Fruit fly (Drosophila melanogaster) whole organism, embryonic: ENCODE data around the gene CG43208.

Source experiments
- Awh ChIP-seq: fragments of 200-800 bp; sonication (Bioruptor generic); IDR thresholded peaks from 2 replicates; pipeline ENCODE4, ENCODE4 v1.3.6; 2022; ENCODE audit warnings: missing biosample characterization, missing genetic modification characterization
- BEAF-32 ChIP-seq: fragments of 200-800 bp; sonication (Bioruptor generic); optimal IDR thresholded peaks from 3 replicates; lab custom pipeline; 2017; ENCODE audit warnings: missing biosample characterization, missing genetic modification characterization, mild to moderate bottlenecking, moderate library complexity, missing genetic modification reagents
- Bdp1 ChIP-seq: fragments of 200-800 bp; sonication (Bioruptor generic); optimal IDR thresholded peaks from 3 replicates; lab custom pipeline; 2016; ENCODE audit warnings: missing biosample characterization, missing genetic modification characterization
- CG1024 ChIP-seq: fragments of 200-800 bp; sonication (Bioruptor generic); IDR thresholded peaks from 2 replicates; pipeline ENCODE4 v1.3.6; 2022; ENCODE audit warnings: missing biosample characterization, missing genetic modification characterization
- CG10267 ChIP-seq: fragments of 200-800 bp; sonication (Bioruptor generic); optimal IDR thresholded peaks from 2 replicates; lab custom pipeline; 2018; ENCODE audit warnings: missing biosample characterization, mild to moderate bottlenecking, missing genetic modification characterization, moderate library complexity
- CG10543 ChIP-seq: fragments of 200-800 bp; sonication (Bioruptor generic); optimal IDR thresholded peaks from 3 replicates; lab custom pipeline; 2017; ENCODE audit warnings: missing biosample characterization, mild to moderate bottlenecking, missing genetic modification characterization, moderate library complexity
- CG11504 ChIP-seq: fragments of 200-800 bp; sonication (Bioruptor generic); optimal IDR thresholded peaks from 3 replicates; lab custom pipeline; 2019; ENCODE audit warnings: missing biosample characterization, mild to moderate bottlenecking, missing genetic modification characterization, moderate library complexity
- CG12659 ChIP-seq: fragments of 200-800 bp; sonication (Bioruptor generic); optimal IDR thresholded peaks from 3 replicates; lab custom pipeline; 2017; ENCODE audit warnings: mild to moderate bottlenecking, missing biosample characterization, missing genetic modification reagents, missing genetic modification characterization
- CG14441 ChIP-seq: fragments of 200-800 bp; sonication (Bioruptor generic); IDR thresholded peaks from 2 replicates; pipeline ENCODE4 v1.3.6; 2022; ENCODE audit warnings: missing biosample characterization, missing genetic modification characterization
- CG15269 ChIP-seq: fragments of 200-800 bp; sonication (Bioruptor generic); optimal IDR thresholded peaks from 2 replicates; lab custom pipeline; 2018; ENCODE audit warnings: missing biosample characterization, mild to moderate bottlenecking, missing genetic modification characterization, moderate library complexity
- CG1602 ChIP-seq: fragments of 200-800 bp; sonication (Bioruptor generic); optimal IDR thresholded peaks from 3 replicates; lab custom pipeline; 2016; ENCODE audit warnings: missing biosample characterization, missing genetic modification characterization
- CG16813 ChIP-seq: fragments of 200-800 bp; sonication (Bioruptor generic); IDR thresholded peaks from 3 replicates; pipeline ENCODE4 v1.3.6; 2022; ENCODE audit warnings: missing biosample characterization, missing genetic modification characterization; ENCODE audit not compliant: partially characterized antibody
- CG17361 ChIP-seq: fragments of 200-800 bp; sonication (Bioruptor generic); IDR thresholded peaks from 3 replicates; pipeline ENCODE4 v1.3.6; 2022; ENCODE audit warnings: missing biosample characterization, missing genetic modification characterization
- CG18262 ChIP-seq: fragments of 200-800 bp; optimal IDR thresholded peaks from 3 replicates; lab custom pipeline; 2019; ENCODE audit warnings: missing biosample characterization, mild to moderate bottlenecking, missing genetic modification characterization, moderate library complexity
- CG2875 ChIP-seq: fragments of 200-800 bp; sonication (Bioruptor generic); optimal IDR thresholded peaks from 2 replicates; lab custom pipeline; 2017; ENCODE audit warnings: missing biosample characterization, mild to moderate bottlenecking, missing genetic modification characterization, missing genetic modification reagents
- CG31365 ChIP-seq: fragments of 200-800 bp; sonication (Bioruptor generic); optimal IDR thresholded peaks from 2 replicates; lab custom pipeline; 2018; ENCODE audit warnings: missing biosample characterization, mild to moderate bottlenecking, missing genetic modification characterization
- CG31388 ChIP-seq: fragments of 200-800 bp; sonication (Bioruptor generic); optimal IDR thresholded peaks from 2 replicates; lab custom pipeline; 2016; ENCODE audit warnings: missing biosample characterization, missing genetic modification characterization
- CG3838 ChIP-seq: fragments of 200-800 bp; sonication (Bioruptor generic); optimal IDR thresholded peaks from 3 replicates; lab custom pipeline; 2016; ENCODE audit warnings: missing biosample characterization, missing genetic modification characterization
- CG6791 ChIP-seq: fragments of 200-800 bp; sonication (Bioruptor generic); IDR thresholded peaks from 3 replicates; pipeline ENCODE4 v1.3.6; 2022; ENCODE audit warnings: missing biosample characterization, missing genetic modification characterization; ENCODE audit not compliant: partially characterized antibody
- CG7357 ChIP-seq: fragments of 200-800 bp; sonication (Bioruptor generic); IDR thresholded peaks from 3 replicates; pipeline ENCODE4 v1.3.6; 2022; ENCODE audit warnings: missing biosample characterization, missing genetic modification characterization
- CG8944 ChIP-seq: fragments of 200-800 bp; sonication (Bioruptor generic); optimal IDR thresholded peaks from 3 replicates; lab custom pipeline; 2016; ENCODE audit warnings: missing biosample characterization, missing genetic modification characterization
- CG9876 ChIP-seq: fragments of 200-800 bp; sonication (Bioruptor generic); optimal IDR thresholded peaks from 2 replicates; lab custom pipeline; 2016; ENCODE audit warnings: missing biosample characterization, missing genetic modification characterization
- Camta ChIP-seq: fragments of 200-800 bp; sonication (Bioruptor generic); optimal IDR thresholded peaks from 2 replicates; lab custom pipeline; 2016; ENCODE audit warnings: missing biosample characterization, missing genetic modification characterization
- Chrac-16 ChIP-seq: fragments of 200-800 bp; sonication (Bioruptor generic); optimal IDR thresholded peaks from 3 replicates; lab custom pipeline; 2016; ENCODE audit warnings: missing biosample characterization, missing genetic modification characterization
- E2f1 ChIP-seq: fragments of 200-800 bp; sonication (Bioruptor generic); IDR thresholded peaks from 2 replicates; pipeline ENCODE4 v1.3.6; 2022; ENCODE audit warnings: missing biosample characterization, missing genetic modification characterization
- Elba2 ChIP-seq: fragments of 200-800 bp; sonication (Bioruptor generic); optimal IDR thresholded peaks from 3 replicates; lab custom pipeline; 2016; ENCODE audit warnings: missing biosample characterization, missing genetic modification characterization
- HLH3B ChIP-seq: fragments of 200-800 bp; sonication (Bioruptor generic); IDR thresholded peaks from 2 replicates; pipeline ENCODE4 v1.3.6; 2022; ENCODE audit warnings: missing biosample characterization, missing genetic modification characterization
- Hr39 ChIP-seq: fragments of >200 bp; optimal IDR thresholded peaks from 2 replicates; lab custom pipeline; 2017
- MESR4 ChIP-seq: fragments of 200-800 bp; sonication (Bioruptor generic); optimal IDR thresholded peaks from 2 replicates; lab custom pipeline; 2018; ENCODE audit warnings: missing biosample characterization, mild to moderate bottlenecking, missing genetic modification characterization, moderate library complexity
- NC2β ChIP-seq: fragments of 200-800 bp; sonication (Bioruptor generic); optimal IDR thresholded peaks from 2 replicates; lab custom pipeline; 2016; ENCODE audit warnings: missing biosample characterization, missing genetic modification characterization
- Nf-YA ChIP-seq: fragments of 200-800 bp; sonication (Bioruptor generic); IDR thresholded peaks from 2 replicates; pipeline ENCODE4 v1.3.6; 2022; ENCODE audit warnings: missing biosample characterization, missing genetic modification characterization
- bcd ChIP-seq: fragments of 200-800 bp; sonication (Bioruptor generic); optimal IDR thresholded peaks from 2 replicates; lab custom pipeline; 2017; ENCODE audit warnings: missing biosample characterization, mild to moderate bottlenecking, missing genetic modification characterization
- cad ChIP-seq: fragments of >200 bp; optimal IDR thresholded peaks from 2 replicates; lab custom pipeline; 2017; ENCODE audit warnings: missing biosample characterization, missing genetic modification characterization
- cas ChIP-seq: fragments of 200-800 bp; sonication (Bioruptor generic); IDR thresholded peaks from 2 replicates; pipeline ENCODE4 v1.3.6; 2022; ENCODE audit warnings: missing biosample characterization, missing genetic modification characterization
- caup ChIP-seq: fragments of 200-800 bp; sonication (Bioruptor generic); optimal IDR thresholded peaks from 3 replicates; lab custom pipeline; 2017; ENCODE audit warnings: missing biosample characterization, mild to moderate bottlenecking, missing genetic modification characterization, moderate library complexity; ENCODE audit not compliant: severe bottlenecking
- croc ChIP-seq: fragments of 200-800 bp; sonication (Bioruptor generic); conservative IDR thresholded peaks from 3 replicates; pipeline ENCODE4 v1.3.6; 2022; ENCODE audit warnings: missing biosample characterization, missing genetic modification characterization
- ewg ChIP-seq: fragments of 200-800 bp; sonication (Bioruptor generic); optimal IDR thresholded peaks from 3 replicates; lab custom pipeline; 2017; ENCODE audit warnings: mild to moderate bottlenecking, missing biosample characterization, missing genetic modification reagents, missing genetic modification characterization
- fd3F ChIP-seq: fragments of 200-800 bp; sonication (Bioruptor generic); optimal IDR thresholded peaks from 2 replicates; lab custom pipeline; 2018; ENCODE audit warnings: missing biosample characterization, mild to moderate bottlenecking, missing genetic modification characterization, moderate library complexity
- ftz-f1 ChIP-seq: fragments of 200-800 bp; sonication (Bioruptor generic); optimal IDR thresholded peaks from 2 replicates; lab custom pipeline; 2016; ENCODE audit warnings: missing biosample characterization, missing genetic modification characterization
- ham ChIP-seq: fragments of 200-800 bp; sonication (Bioruptor generic); IDR thresholded peaks from 2 replicates; pipeline ENCODE4 v1.3.6; 2022; ENCODE audit warnings: missing biosample characterization, missing genetic modification characterization
- lmd ChIP-seq: fragments of 200-800 bp; sonication (Bioruptor generic); IDR thresholded peaks from 2 replicates; pipeline ENCODE4 v1.3.6; 2022; ENCODE audit warnings: missing biosample characterization, missing genetic modification characterization
- luna ChIP-seq: fragments of 200-800 bp; sonication (Bioruptor generic); optimal IDR thresholded peaks from 2 replicates; lab custom pipeline; 2016; ENCODE audit warnings: missing biosample characterization, missing genetic modification characterization
- pum ChIP-seq: fragments of 200-800 bp; sonication (Bioruptor generic); optimal IDR thresholded peaks from 2 replicates; lab custom pipeline; 2016; ENCODE audit warnings: missing biosample characterization, missing genetic modification characterization
- sens ChIP-seq: fragments of 200-800 bp; sonication (Bioruptor generic); peaks from one replicate; lab custom pipeline; 2016; ENCODE audit warnings: missing biosample characterization, missing genetic modification characterization
- sqz ChIP-seq: fragments of 200-800 bp; sonication (Bioruptor generic); optimal IDR thresholded peaks from 3 replicates; lab custom pipeline; 2018; ENCODE audit warnings: missing biosample characterization, mild to moderate bottlenecking, missing genetic modification characterization
- sr ChIP-seq: fragments of 200-800 bp; sonication (Bioruptor generic); IDR thresholded peaks from 3 replicates; pipeline ENCODE4 v1.3.6; 2022; ENCODE audit warnings: missing biosample characterization, missing genetic modification characterization
- tap ChIP-seq: fragments of 200-800 bp; optimal IDR thresholded peaks from 3 replicates; lab custom pipeline; 2019; ENCODE audit warnings: missing biosample characterization, mild to moderate bottlenecking, missing genetic modification characterization, moderate library complexity
- unc-4 ChIP-seq: fragments of 200-800 bp; sonication (Bioruptor generic); IDR thresholded peaks from 2 replicates; pipeline ENCODE4 v1.3.6; 2022; ENCODE audit warnings: missing biosample characterization, missing genetic modification characterization; ENCODE audit not compliant: partially characterized antibody
- unpg ChIP-seq: fragments of 200-800 bp; sonication (Bioruptor generic); optimal IDR thresholded peaks from 3 replicates; lab custom pipeline; 2018; ENCODE audit warnings: missing biosample characterization, mild to moderate bottlenecking, missing genetic modification characterization, moderate library complexity
- vfl ChIP-seq: fragments of 200-800 bp; sonication (Bioruptor generic); optimal IDR thresholded peaks from 2 replicates; lab custom pipeline; 2016; ENCODE audit warnings: missing biosample characterization, missing genetic modification characterization
- zen2 ChIP-seq: fragments of 200-800 bp; sonication (Bioruptor generic); IDR thresholded peaks from 3 replicates; pipeline ENCODE4 v1.3.6; 2022; ENCODE audit warnings: missing biosample characterization, missing genetic modification characterization; ENCODE audit not compliant: partially characterized antibody

The CG43208 gene

dm6 chr3R:13305318-13305899 is 2.2 kb downstream of the CG43208 start (continued):
- TF ChIP-seq ham (GFP tag; lab: Robert Waterston, UW) (no peak), Awh (GFP tag; lab: Robert Waterston, UW) (no peak), lmd (peak; percentile 20; the same call in 1 of the 2 replicates), luna (GFP tag; lab: Kevin White, UChicago) (no peak), CG2875 (peak; percentile 48), CG15269 (tag; lab: Kevin White, UChicago) (peak; percentile 19), pum (GFP tag; lab: Kevin White, UChicago) (no peak), CG9876 (GFP tag; lab: Kevin White, UChicago) (no peak), vfl (GFP tag; lab: Kevin White, UChicago) (no peak), CG12659 (GFP tag; lab: Kevin White, UChicago) (peak; percentile 22), CG10543 (GFP tag; lab: Kevin White, UChicago) (no peak), E2f1 (GFP tag; lab: Robert Waterston, UW) (no peak), CG11504 (tag; lab: Kevin White, UChicago) (peak; percentile 75), croc (GFP tag; lab: Robert Waterston, UW) (peak; percentile 13; the same call in 1 of the 3 replicates), ewg (GFP tag; lab: Kevin White, UChicago) (peak; percentile 16), sens (GFP tag; lab: Kevin White, UChicago) (peak; percentile 83), sqz (peak; percentile 38), ftz-f1 (GFP tag; lab: Kevin White, UChicago) (no peak), cad (GFP tag; lab: Kevin White, UChicago) (no peak), CG1602 (GFP tag; lab: Kevin White, UChicago) (peak; percentile 30), caup (GFP tag; lab: Kevin White, UChicago) (no peak), Chrac-16 (no peak), Nf-YA (GFP tag; lab: Robert Waterston, UW) (no peak), CG18262 (peak; percentile 85), Camta (no peak), CG6791 (GFP tag; lab: Robert Waterston, UW) (no peak), CG10267 (tag; lab: Kevin White, UChicago) (peak; percentile 65), CG31388 (GFP tag; lab: Kevin White, UChicago) (no peak), unpg (GFP tag; lab: Kevin White, UChicago) (peak; percentile 52), Elba2 (GFP tag; lab: Kevin White, UChicago) (no peak), CG3838 (GFP tag; lab: Kevin White, UChicago) (no peak), CG16813 (GFP tag; lab: Robert Waterston, UW) (no peak), unc-4 (GFP tag; lab: Robert Waterston, UW) (no peak), bcd (peak; percentile 12), BEAF-32 (GFP tag; lab: Kevin White, UChicago) (no peak), Hr39 (lab: Kevin White, UChicago) (no peak), sr (GFP tag; lab: Robert Waterston, UW) (no peak), CG14441 (GFP tag; lab: Robert Waterston, UW) (no peak), MESR4 (GFP tag; lab: Kevin White, UChicago) (no peak), tap (tag; lab: Kevin White, UChicago) (peak; percentile 27), NC2β (GFP tag; lab: Kevin White, UChicago) (no peak), HLH3B (no peak), fd3F (GFP tag; lab: Kevin White, UChicago) (no peak), cas (GFP tag; lab: Robert Waterston, UW) (no peak), CG7357 (GFP tag; lab: Robert Waterston, UW) (no peak), CG17361 (peak; percentile 88; the same call in 2 of the 3 replicates), Bdp1 (GFP tag; lab: Kevin White, UChicago) (no peak), CG8944 (GFP tag; lab: Kevin White, UChicago) (no peak), zen2 (no peak), CG31365 (tag; lab: Kevin White, UChicago) (no peak), CG1024 (GFP tag; lab: Robert Waterston, UW) (no peak)
